Worm (Caenorhabditis elegans) whole organism, late embryonic: Measurements from ENCODE around the gene ntl-11.

Source experiments
- F13H6.1 ChIP-seq: sonication (generic microtip); optimal IDR thresholded peaks from 2 replicates; lab custom pipeline; 2016; ENCODE audit warnings: missing genetic modification characterization, missing compliant biosample characterization
- K02D7.2 ChIP-seq: sonication (generic microtip); optimal IDR thresholded peaks from 2 replicates; lab custom pipeline; 2017; ENCODE audit warnings: mild to moderate bottlenecking, missing genetic modification characterization, missing compliant biosample characterization
- K09A11.1 ChIP-seq: sonication (generic microtip); optimal IDR thresholded peaks from 2 replicates; lab custom pipeline; 2017; ENCODE audit warnings: antibody characterized with exemption, mild to moderate bottlenecking, missing genetic modification characterization, missing compliant biosample characterization; ENCODE audit not compliant: insufficient read depth
- Y22D7AL.16 ChIP-seq: sonication (generic microtip); optimal IDR thresholded peaks from 2 replicates; lab custom pipeline; 2016; ENCODE audit warnings: missing genetic modification characterization, missing compliant biosample characterization
- ama-1 ChIP-seq: fragments of 150-350 bp; optimal IDR thresholded peaks from 2 replicates; lab custom pipeline; 2014
- ceh-14 ChIP-seq: sonication (generic microtip); optimal IDR thresholded peaks from 2 replicates; lab custom pipeline; 2016; ENCODE audit warnings: missing genotype, missing genetic modification characterization, missing compliant biosample characterization
- ceh-18 ChIP-seq: sonication (generic microtip); optimal IDR thresholded peaks from 2 replicates; lab custom pipeline; 2016; ENCODE audit warnings: missing genetic modification characterization, missing compliant biosample characterization
- ceh-19 ChIP-seq: fragments of 200-800 bp; sonication (Bioruptor generic); optimal IDR thresholded peaks from 2 replicates; lab custom pipeline; 2018; ENCODE audit warnings: mild to moderate bottlenecking, missing genetic modification characterization, missing compliant biosample characterization
- ceh-24 ChIP-seq: sonication (generic microtip); optimal IDR thresholded peaks from 2 replicates; lab custom pipeline; 2016; ENCODE audit warnings: mild to moderate bottlenecking, missing genetic modification characterization, missing compliant biosample characterization
- ceh-6 ChIP-seq: fragments of 200-800 bp; sonication (Bioruptor generic); optimal IDR thresholded peaks from 2 replicates; lab custom pipeline; 2018; ENCODE audit warnings: mild to moderate bottlenecking, missing genetic modification characterization, missing compliant biosample characterization
- ceh-9 ChIP-seq: sonication (generic microtip); optimal IDR thresholded peaks from 2 replicates; lab custom pipeline; 2016; ENCODE audit warnings: mild to moderate bottlenecking, missing genetic modification characterization, inconsistent platforms, missing compliant biosample characterization
- che-1 ChIP-seq: sonication (generic microtip); optimal IDR thresholded peaks from 2 replicates; lab custom pipeline; 2016; ENCODE audit warnings: mild to moderate bottlenecking, missing genetic modification characterization, missing compliant biosample characterization
- dmd-4 ChIP-seq: sonication (generic microtip); optimal IDR thresholded peaks from 2 replicates; lab custom pipeline; 2016; ENCODE audit warnings: borderline replicate concordance, missing genetic modification characterization, missing compliant biosample characterization
- dve-1 ChIP-seq: sonication (generic microtip); optimal IDR thresholded peaks from 2 replicates; lab custom pipeline; 2017; ENCODE audit warnings: antibody characterized with exemption, mild to moderate bottlenecking, missing genetic modification characterization, missing compliant biosample characterization
- ets-4 ChIP-seq: sonication (generic microtip); optimal IDR thresholded peaks from 2 replicates; lab custom pipeline; 2016; ENCODE audit warnings: missing genetic modification characterization, missing compliant biosample characterization
- eyg-1 ChIP-seq: sonication (generic microtip); optimal IDR thresholded peaks from 2 replicates; lab custom pipeline; 2016; ENCODE audit warnings: missing genotype, missing genetic modification characterization, missing compliant biosample characterization
- fkh-6 ChIP-seq: sonication (generic microtip); optimal IDR thresholded peaks from 2 replicates; lab custom pipeline; 2016; ENCODE audit warnings: missing genetic modification characterization, missing compliant biosample characterization
- gmeb-2 ChIP-seq: sonication (generic microtip); optimal IDR thresholded peaks from 2 replicates; lab custom pipeline; 2016; ENCODE audit warnings: missing genetic modification characterization, inconsistent platforms, missing compliant biosample characterization
- hlh-13 ChIP-seq: fragments of 200-800 bp; sonication (Bioruptor generic); optimal IDR thresholded peaks from 2 replicates; lab custom pipeline; 2018; ENCODE audit warnings: mild to moderate bottlenecking, missing genetic modification characterization, missing compliant biosample characterization
- hlh-15 ChIP-seq: sonication (generic microtip); optimal IDR thresholded peaks from 2 replicates; lab custom pipeline; 2016; ENCODE audit warnings: missing genetic modification characterization, missing compliant biosample characterization
- hlh-30 ChIP-seq: sonication (generic microtip); optimal IDR thresholded peaks from 2 replicates; lab custom pipeline; 2017; ENCODE audit warnings: antibody characterized with exemption, missing genetic modification characterization, missing compliant biosample characterization; ENCODE audit not compliant: insufficient read depth
- hlh-6 ChIP-seq: sonication (generic microtip); optimal IDR thresholded peaks from 2 replicates; lab custom pipeline; 2016; ENCODE audit warnings: missing genotype, missing genetic modification characterization, missing compliant biosample characterization
- hlh-8 ChIP-seq: sonication (generic microtip); optimal IDR thresholded peaks from 2 replicates; lab custom pipeline; 2016; ENCODE audit warnings: missing genotype, missing genetic modification characterization, missing compliant biosample characterization
- lim-6 ChIP-seq: sonication (generic microtip); optimal IDR thresholded peaks from 2 replicates; lab custom pipeline; 2016; ENCODE audit warnings: missing genetic modification characterization, missing compliant biosample characterization
- lin-11 ChIP-seq: fragments of 200-800 bp; sonication (Bioruptor generic); optimal IDR thresholded peaks from 2 replicates; lab custom pipeline; 2018; ENCODE audit warnings: mild to moderate bottlenecking, missing genetic modification characterization, missing compliant biosample characterization
- mec-3 ChIP-seq: sonication (generic microtip); optimal IDR thresholded peaks from 2 replicates; lab custom pipeline; 2016; ENCODE audit warnings: borderline replicate concordance, missing genetic modification characterization, missing compliant biosample characterization
- nfya-1 ChIP-seq: sonication (generic microtip); optimal IDR thresholded peaks from 2 replicates; lab custom pipeline; 2017; ENCODE audit warnings: missing genetic modification characterization, mild to moderate bottlenecking, missing compliant biosample characterization, antibody characterized with exemption, moderate library complexity
- nhr-232 ChIP-seq: sonication (generic microtip); optimal IDR thresholded peaks from 2 replicates; lab custom pipeline; 2016; ENCODE audit warnings: missing genetic modification characterization, missing compliant biosample characterization
- npax-4 ChIP-seq: sonication (generic microtip); optimal IDR thresholded peaks from 2 replicates; lab custom pipeline; 2016; ENCODE audit warnings: missing genetic modification characterization, missing compliant biosample characterization
- odd-2 ChIP-seq: sonication (generic microtip); optimal IDR thresholded peaks from 2 replicates; lab custom pipeline; 2017; ENCODE audit warnings: antibody characterized with exemption, mild to moderate bottlenecking, missing genetic modification characterization, missing compliant biosample characterization
- pag-3 ChIP-seq: sonication (generic microtip); optimal IDR thresholded peaks from 2 replicates; lab custom pipeline; 2016; ENCODE audit warnings: missing compliant biosample characterization, missing genetic modification characterization, borderline replicate concordance
- pat-9 ChIP-seq: fragments of 200-800 bp; sonication (Bioruptor generic); optimal IDR thresholded peaks from 2 replicates; lab custom pipeline; 2018; ENCODE audit warnings: mild to moderate bottlenecking, missing genetic modification characterization, moderate library complexity, missing compliant biosample characterization
- pax-1 ChIP-seq: fragments of 150-350 bp; optimal IDR thresholded peaks from 2 replicates; lab custom pipeline; 2014; ENCODE audit warnings: missing biosample characterization, missing genetic modification characterization
- pha-2 ChIP-seq: sonication (generic microtip); optimal IDR thresholded peaks from 2 replicates; lab custom pipeline; 2017; ENCODE audit warnings: mild to moderate bottlenecking, missing genetic modification characterization, missing compliant biosample characterization
- pros-1 ChIP-seq: fragments of 150-350 bp; optimal IDR thresholded peaks from 2 replicates; lab custom pipeline; 2014; ENCODE audit warnings: missing biosample characterization, missing genetic modification reagents, missing genetic modification characterization
- rnt-1 ChIP-seq: sonication (generic microtip); optimal IDR thresholded peaks from 2 replicates; lab custom pipeline; 2016; ENCODE audit warnings: missing genetic modification characterization, missing compliant biosample characterization
- sox-2 ChIP-seq: fragments of 200-800 bp; sonication (Bioruptor generic); IDR thresholded peaks from 2 replicates; pipeline ENCODE4 v1.3.6; 2022; ENCODE audit warnings: missing genetic modification reagents, missing genetic modification characterization, missing compliant biosample characterization
- sox-4 ChIP-seq: sonication (generic microtip); optimal IDR thresholded peaks from 2 replicates; lab custom pipeline; 2017; ENCODE audit warnings: mild to moderate bottlenecking, missing genetic modification characterization, inconsistent platforms, missing compliant biosample characterization
- syd-9 ChIP-seq: sonication (generic microtip); optimal IDR thresholded peaks from 2 replicates; lab custom pipeline; 2016; ENCODE audit warnings: mild to moderate bottlenecking, missing genetic modification characterization, moderate library complexity, missing compliant biosample characterization
- tbx-2 ChIP-seq: sonication (generic microtip); optimal IDR thresholded peaks from 2 replicates; lab custom pipeline; 2016; ENCODE audit warnings: missing genetic modification characterization, missing compliant biosample characterization
- tbx-7 ChIP-seq: sonication (generic microtip); optimal IDR thresholded peaks from 2 replicates; lab custom pipeline; 2016; ENCODE audit warnings: missing genotype, missing genetic modification characterization, missing compliant biosample characterization
- ttx-3 ChIP-seq: sonication (generic microtip); optimal IDR thresholded peaks from 2 replicates; lab custom pipeline; 2016; ENCODE audit warnings: missing genetic modification reagents, missing genetic modification characterization, missing compliant biosample characterization
- unc-3 ChIP-seq, 2 experiments: fragments of 200-800 bp in 1 of 2; sonication (Bioruptor generic) in 1 of 2; sonication (generic microtip) in 1 of 2; conservative IDR thresholded peaks in 1 of 2; optimal IDR thresholded peaks in 1 of 2; 2 replicates each; pipeline versions ENCODE4 v1.3.6 to Lab custom; 2016 to 2022; ENCODE audit warnings: missing compliant biosample characterization in 2 of 2, missing genetic modification characterization in 2 of 2, missing genetic modification reagents in 1 of 2
- unc-42 ChIP-seq: sonication (generic microtip); optimal IDR thresholded peaks from 2 replicates; lab custom pipeline; 2016; ENCODE audit warnings: missing genotype, missing genetic modification characterization, missing compliant biosample characterization
- unc-86 ChIP-seq: sonication (generic microtip); optimal IDR thresholded peaks from 2 replicates; lab custom pipeline; 2016; ENCODE audit warnings: missing genetic modification characterization, missing compliant biosample characterization
- ztf-16 ChIP-seq: sonication (generic microtip); optimal IDR thresholded peaks from 2 replicates; lab custom pipeline; 2017; ENCODE audit warnings: missing genetic modification characterization, missing compliant biosample characterization

Gene ntl-11

DNA sequence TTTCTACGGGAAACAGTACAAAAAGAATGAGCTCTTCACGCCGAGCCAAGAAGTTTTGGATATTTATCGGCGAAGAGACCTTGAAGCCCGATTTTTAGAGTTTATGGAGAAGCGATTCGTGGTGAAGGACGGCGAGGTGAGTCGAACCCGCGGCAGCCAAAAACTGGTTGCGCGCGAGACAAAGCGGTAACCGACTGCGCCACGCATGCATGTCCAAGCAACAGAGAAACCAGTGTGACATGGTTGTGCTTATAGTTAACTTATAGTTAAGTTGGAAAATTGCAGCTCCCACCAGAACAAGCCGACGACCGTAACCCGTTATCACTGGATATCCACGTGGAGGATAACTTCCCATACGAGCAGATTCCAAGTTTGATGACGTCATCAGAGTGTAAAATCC lies 5.1 kb upstream of the ntl-11 start:
- TF ChIP-seq gmeb-2 (tag; lab: Kevin White, UChicago) (no peak), mec-3 (tag; lab: Kevin White, UChicago) (no peak), rnt-1 (tag; lab: Kevin White, UChicago) (no peak), K09A11.1 (tag; lab: Kevin White, UChicago) (no peak), ttx-3 (tag; lab: Kevin White, UChicago) (no peak), pag-3 (tag; lab: Kevin White, UChicago) (no peak), unc-86 (no peak), npax-4 (tag; lab: Kevin White, UChicago) (no peak), nfya-1 (tag; lab: Kevin White, UChicago) (no peak), eyg-1 (no peak), pros-1 (tag; lab: Kevin White, UChicago) (no peak), hlh-30 (no peak), ceh-19 (GFP tag; lab: Kevin White, UChicago) (no peak), ceh-14 (tag; lab: Kevin White, UChicago) (no peak), Y22D7AL.16 (tag; lab: Kevin White, UChicago) (no peak), lim-6 (no peak), ceh-18 (no peak), K02D7.2 (no peak), syd-9 (no peak)
- TF ChIP-seq, all 69 proteins: peak for 0

DNA sequence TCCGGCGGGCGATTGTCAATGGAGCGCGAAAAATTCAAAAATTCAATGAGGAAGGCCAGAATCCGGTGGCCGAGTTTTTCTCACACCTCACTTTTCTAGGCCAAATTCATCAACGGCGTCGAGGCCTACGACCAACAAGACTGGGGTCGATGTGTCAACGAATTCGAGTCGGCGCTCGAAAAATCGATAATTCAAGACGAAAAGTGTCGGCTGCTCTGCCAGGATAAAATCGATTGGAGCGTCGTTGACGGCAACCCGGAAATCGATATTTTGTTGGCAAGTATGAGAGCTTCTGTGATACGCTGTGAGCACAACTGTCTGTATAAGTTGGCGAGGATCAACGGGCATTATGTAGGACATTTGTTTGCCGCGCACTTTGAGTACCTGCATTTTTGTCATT lies 4.5 kb upstream of the ntl-11 start:
- TF ChIP-seq ztf-16 (tag; lab: Kevin White, UChicago) (no peak), sox-2 (GFP tag; lab: Robert Waterston, UW) (no peak), ceh-18 (no peak), hlh-13 (no peak), unc-3 (GFP tag; conservative IDR thresholded peaks at IDR 0.05; lab: Robert Waterston, UW) (no peak), unc-3 (tag; optimal IDR thresholded peaks at IDR 0.05; lab: Kevin White, UChicago) (no peak), nfya-1 (tag; lab: Kevin White, UChicago) (no peak), pat-9 (tag; lab: Kevin White, UChicago) (no peak), fkh-6 (tag; lab: Kevin White, UChicago) (no peak), pros-1 (tag; lab: Kevin White, UChicago) (no peak), hlh-8 (tag; lab: Kevin White, UChicago) (no peak), ceh-24 (no peak), Y22D7AL.16 (tag; lab: Kevin White, UChicago) (no peak), syd-9 (no peak), unc-86 (no peak), F13H6.1 (tag; lab: Kevin White, UChicago) (no peak), ama-1 (lab: Kevin White, UChicago) (no peak), gmeb-2 (tag; lab: Kevin White, UChicago) (no peak)

DNA sequence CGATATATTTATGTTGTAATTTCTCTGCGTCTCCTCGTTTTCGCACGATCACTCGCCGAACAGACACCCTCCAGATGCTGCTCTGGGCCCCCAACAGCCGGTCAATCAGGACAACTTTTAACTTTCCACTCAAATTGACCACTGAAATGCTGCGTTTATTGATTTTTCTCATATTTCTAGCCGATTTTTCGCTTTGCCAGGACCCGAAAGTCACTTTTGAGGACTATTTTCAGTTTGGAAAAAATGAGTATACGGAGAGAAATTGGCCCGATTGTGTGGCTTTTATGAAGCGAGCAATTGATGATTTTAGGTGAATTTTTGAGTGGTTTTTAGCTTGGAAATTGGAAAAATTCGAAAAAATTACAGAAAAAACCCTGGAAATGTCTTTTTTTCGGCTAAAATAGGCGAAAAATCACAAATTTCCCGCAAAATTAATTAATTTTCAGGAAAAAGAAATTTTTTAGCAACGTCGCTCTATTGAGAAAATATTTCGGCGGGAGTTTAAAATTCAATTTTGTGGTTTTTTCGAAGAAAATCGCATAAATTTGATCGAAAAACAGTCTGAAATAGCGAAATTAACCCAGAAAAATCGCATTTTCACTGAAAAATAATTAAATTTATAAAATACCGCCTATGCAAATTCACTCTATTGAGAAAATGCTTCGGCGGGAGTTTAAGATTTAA lies 2.4 kb upstream of the ntl-11 start, which contains the start of gene Y73F8A.26:
Y73F8A.26 (plus strand) TSS at position 73 of the 684 bp plus-strand sequence.
- TF ChIP-seq hlh-6 (tag; lab: Kevin White, UChicago) (no peak), hlh-8 (tag; lab: Kevin White, UChicago) (peak; percentile 71)

DNA sequence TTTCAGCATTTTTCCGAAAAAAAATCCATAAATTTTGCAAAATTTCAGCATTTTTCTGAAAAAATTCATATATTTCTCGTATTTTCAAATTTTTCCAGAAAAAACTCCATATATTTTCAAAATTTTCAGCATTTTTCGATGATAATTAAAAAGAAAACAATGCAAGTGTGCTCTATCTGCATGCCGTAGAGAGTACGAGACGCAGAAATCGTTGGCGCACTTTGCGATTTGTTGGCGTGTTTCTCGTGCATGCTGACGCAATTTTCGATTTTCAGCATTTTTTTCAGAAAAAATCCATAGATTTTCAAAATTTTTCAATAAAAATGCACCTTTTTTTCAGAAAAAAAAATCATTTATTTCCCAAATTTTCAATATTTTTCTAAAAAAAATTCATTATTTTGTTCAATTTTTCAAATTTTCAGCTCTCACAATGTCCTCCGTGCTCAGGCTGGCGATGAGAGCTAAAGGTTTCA lies 1.1 kb upstream of the ntl-11 start, which contains the start of gene Y73F8A.27:
Y73F8A.27 (plus strand) TSS at position 423 of the 473 bp plus-strand sequence.
- TF ChIP-seq ets-4 (tag; lab: Kevin White, UChicago) (no peak), odd-2 (tag; lab: Kevin White, UChicago) (no peak), lin-11 (no peak), dve-1 (tag; lab: Kevin White, UChicago) (peak; percentile 39), unc-42 (tag; lab: Kevin White, UChicago) (peak; percentile 38), pax-1 (tag; lab: Kevin White, UChicago) (peak; percentile 19), ttx-3 (tag; lab: Kevin White, UChicago) (no peak), dmd-4 (no peak), hlh-15 (no peak), nhr-232 (tag; lab: Kevin White, UChicago) (no peak), npax-4 (tag; lab: Kevin White, UChicago) (no peak), che-1 (tag; lab: Kevin White, UChicago) (no peak), tbx-7 (tag; lab: Kevin White, UChicago) (no peak), ztf-16 (tag; lab: Kevin White, UChicago) (peak; percentile 40), ceh-6 (no peak), pha-2 (tag; lab: Kevin White, UChicago) (peak; percentile 1), ceh-9 (tag; lab: Kevin White, UChicago) (no peak), sox-4 (tag; lab: Kevin White, UChicago) (no peak), tbx-2 (tag; lab: Kevin White, UChicago) (peak; percentile 45)
